Fruit fly (Drosophila melanogaster): ENCODE results near the gene Hk.
A peak's percentile ranks its signal among the peaks of the same experiment; 100 is the strongest.

Hk gene

DNA sequence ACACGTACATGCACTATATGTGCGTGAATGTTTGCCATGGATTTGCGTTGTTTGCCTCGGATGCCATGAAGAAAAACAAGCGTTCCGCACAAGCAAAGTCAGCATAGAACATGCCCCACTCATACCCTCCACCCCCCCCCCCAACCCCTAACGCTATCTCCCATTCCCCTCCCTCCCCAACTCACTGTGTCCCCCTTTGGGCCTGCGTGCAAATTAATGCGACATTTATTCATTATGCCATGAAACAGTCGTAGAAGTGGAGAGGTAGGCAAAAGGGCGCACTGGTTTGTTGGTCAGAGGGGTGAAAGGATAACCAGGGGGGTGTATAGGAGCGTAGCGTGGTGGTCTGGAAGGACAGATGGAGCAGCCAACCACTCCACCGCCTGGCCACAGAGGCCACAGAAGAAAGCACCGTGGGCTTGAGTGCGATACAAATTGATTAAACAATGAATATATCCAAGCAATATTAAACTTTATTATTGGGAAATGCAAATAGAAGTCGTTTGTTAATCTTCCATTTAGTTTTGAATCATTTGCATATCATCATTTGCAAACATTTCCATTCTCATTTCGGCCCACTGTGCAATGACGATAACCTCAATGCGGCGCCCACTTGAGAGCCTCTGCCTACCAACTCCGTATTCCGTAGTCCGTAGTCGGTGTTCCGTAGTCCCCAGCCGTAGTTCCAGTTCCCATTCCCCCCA is 78.8 kb downstream of the Hk start (continued):
- TF ChIP-seq CG2678 (tag; optimal IDR thresholded peaks at IDR 0.05) = peak; percentile 72
- TF ChIP-seq ssp (GFP tag; IDR thresholded peaks at IDR 0.05) = peak; percentile 40; the same call in 1 of the 2 replicates
- TF ChIP-seq CG6765 (GFP tag; optimal IDR thresholded peaks at IDR 0.05) = peak; percentile 46
- TF ChIP-seq Scr (GFP tag; IDR thresholded peaks at IDR 0.05; ENCODE audit: partially characterized antibody) = no peak
- no peak for TF ChIP-seq Eip74EF (GFP tag; optimal IDR thresholded peaks at IDR 0.05)
- no peak for TF ChIP-seq CG6272 (GFP tag; IDR thresholded peaks at IDR 0.05)
- peak; percentile 27 for TF ChIP-seq pum (GFP tag; optimal IDR thresholded peaks at IDR 0.05)
- no peak for TF ChIP-seq her (GFP tag; optimal IDR thresholded peaks at IDR 0.05)
- no peak for TF ChIP-seq CG16863 (GFP tag; optimal IDR thresholded peaks at IDR 0.05)
- TF ChIP-seq BtbVII (GFP tag; optimal IDR thresholded peaks at IDR 0.05) = peak; percentile 64
- no peak for TF ChIP-seq gcm (GFP tag; optimal IDR thresholded peaks at IDR 0.05)
- peak; percentile 41 for TF ChIP-seq CG18619 (GFP tag; optimal IDR thresholded peaks at IDR 0.05)
- TF ChIP-seq D19B (GFP tag; optimal IDR thresholded peaks at IDR 0.05) = peak; percentile 28
- peak; percentile 61; the same call in 1 of the 3 replicates for TF ChIP-seq CG7357 (GFP tag; IDR thresholded peaks at IDR 0.05)
- TF ChIP-seq ara (GFP tag; IDR thresholded peaks at IDR 0.05) = no peak
- no peak for TF ChIP-seq luna (GFP tag; optimal IDR thresholded peaks at IDR 0.05)
- no peak for TF ChIP-seq CG14710 (tag; optimal IDR thresholded peaks at IDR 0.05)
- TF ChIP-seq crol (GFP tag; IDR thresholded peaks at IDR 0.05) = peak; percentile 68
- TF ChIP-seq Atf6 (GFP tag; IDR thresholded peaks at IDR 0.05) = peak; percentile 84
- peak; percentile 61 for TF ChIP-seq Side (GFP tag; optimal IDR thresholded peaks at IDR 0.05)
- no peak for TF ChIP-seq CG18011 (GFP tag; optimal IDR thresholded peaks at IDR 0.05)
- TF ChIP-seq corto (GFP tag; optimal IDR thresholded peaks at IDR 0.05) = no peak
- no peak for TF ChIP-seq CG18764 (GFP tag; optimal IDR thresholded peaks at IDR 0.05)
- TF ChIP-seq Asciz (GFP tag; optimal IDR thresholded peaks at IDR 0.05) = no peak
- peak; percentile 51 for TF ChIP-seq scrt (GFP tag; optimal IDR thresholded peaks at IDR 0.05)
- TF ChIP-seq H15 (GFP tag; IDR thresholded peaks at IDR 0.05) = 0 out of 3 replicates have a peak, but pooled peaks have one; percentile 15
- no peak for TF ChIP-seq tna (GFP tag; IDR thresholded peaks at IDR 0.05; ENCODE audit: partially characterized antibody)
- TF ChIP-seq unc-4 (GFP tag; IDR thresholded peaks at IDR 0.05; ENCODE audit: partially characterized antibody) = no peak
- peak; percentile 56 for TF ChIP-seq klu (GFP tag; IDR thresholded peaks at IDR 0.05)
- no peak for TF ChIP-seq CG5245 (GFP tag; optimal IDR thresholded peaks at IDR 0.05)
- peak; percentile 60 for TF ChIP-seq caup (GFP tag; optimal IDR thresholded peaks at IDR 0.05; ENCODE audit: severe bottlenecking)
- TF ChIP-seq kah (GFP tag; optimal IDR thresholded peaks at IDR 0.05) = no peak
- no peak for TF ChIP-seq Doc3 (GFP tag; IDR thresholded peaks at IDR 0.05; ENCODE audit: partially characterized antibody)
- TF ChIP-seq MTF-1 (GFP tag; optimal IDR thresholded peaks at IDR 0.05; ENCODE audit: borderline replicate concordance) = no peak
- no peak for TF ChIP-seq bbx (GFP tag; IDR thresholded peaks at IDR 0.05; ENCODE audit: partially characterized antibody)
- TF ChIP-seq dimm (GFP tag; IDR thresholded peaks at IDR 0.05) = no peak
- TF ChIP-seq fd96Cb (tag; optimal IDR thresholded peaks at IDR 0.05) = no peak
- TF ChIP-seq CG7839 (tag; optimal IDR thresholded peaks at IDR 0.05) = peak; percentile 73
- no peak for TF ChIP-seq eve (GFP tag; optimal IDR thresholded peaks at IDR 0.05)
- TF ChIP-seq psq (GFP tag; optimal IDR thresholded peaks at IDR 0.05) = no peak
- peak; percentile 76 for TF ChIP-seq CG14014 (GFP tag; IDR thresholded peaks at IDR 0.05)
- TF ChIP-seq Sry-δ (GFP tag; optimal IDR thresholded peaks at IDR 0.05) = no peak
- TF ChIP-seq Oaz (GFP tag; IDR thresholded peaks at IDR 0.05) = peak; percentile 52; the same call in 1 of the 2 replicates
- TF ChIP-seq Antp (GFP tag; optimal IDR thresholded peaks at IDR 0.05) = peak; percentile 58
- TF ChIP-seq dpn (GFP tag; optimal IDR thresholded peaks at IDR 0.05) = peak; percentile 13 to 31
- peak; percentile 68 for TF ChIP-seq CG9932 (GFP tag; IDR thresholded peaks at IDR 0.05)
- no peak for TF ChIP-seq odd (GFP tag; optimal IDR thresholded peaks at IDR 0.05)
- no peak for TF ChIP-seq kay (GFP tag; optimal IDR thresholded peaks at IDR 0.05)
- TF ChIP-seq NFAT (GFP tag; IDR thresholded peaks at IDR 0.05) = peak; percentile 46

Measured in whole organism, embryonic.